Fruit fly (Drosophila melanogaster) whole organism, embryonic: Measurements from ENCODE around the gene CG15461.

Experiments used
- Ada2b ChIP-seq: fragments of 200-800 bp; sonication (Bioruptor generic); IDR thresholded peaks from 2 replicates; pipeline ENCODE4 v1.3.6; 2022; ENCODE audit warnings: missing biosample characterization, missing genetic modification characterization
- CG1024 ChIP-seq: fragments of 200-800 bp; sonication (Bioruptor generic); IDR thresholded peaks from 2 replicates; pipeline ENCODE4 v1.3.6; 2022; ENCODE audit warnings: missing biosample characterization, missing genetic modification characterization
- CG10366 ChIP-seq: fragments of 200-800 bp; sonication (Bioruptor generic); IDR thresholded peaks from 2 replicates; pipeline ENCODE4 v1.3.6; 2022; ENCODE audit warnings: missing biosample characterization, missing genetic modification characterization
- CG11085 ChIP-seq: fragments of 200-800 bp; sonication (Bioruptor generic); IDR thresholded peaks from 2 replicates; pipeline ENCODE4 v1.3.6; 2022; ENCODE audit warnings: missing biosample characterization, missing genetic modification characterization
- CG11696 ChIP-seq: fragments of 200-800 bp; sonication (Bioruptor generic); IDR thresholded peaks from 2 replicates; pipeline ENCODE4 v1.3.6; 2022; ENCODE audit warnings: missing biosample characterization, missing genetic modification characterization
- CG12155 ChIP-seq: fragments of 200-800 bp; sonication (Bioruptor generic); optimal IDR thresholded peaks from 3 replicates; lab custom pipeline; 2016; ENCODE audit warnings: missing biosample characterization, missing genetic modification characterization
- CG14965 ChIP-seq: fragments of 200-800 bp; sonication (Bioruptor generic); optimal IDR thresholded peaks from 2 replicates; lab custom pipeline; 2016; ENCODE audit warnings: missing biosample characterization, missing genetic modification characterization, borderline replicate concordance
- CG15696 ChIP-seq: fragments of 200-800 bp; sonication (Bioruptor generic); optimal IDR thresholded peaks from 2 replicates; lab custom pipeline; 2019; ENCODE audit warnings: missing biosample characterization, mild to moderate bottlenecking, missing genetic modification characterization, moderate library complexity
- CG18619 ChIP-seq: fragments of 200-800 bp; sonication (Bioruptor generic); optimal IDR thresholded peaks from 3 replicates; lab custom pipeline; 2017; ENCODE audit warnings: missing biosample characterization, mild to moderate bottlenecking, missing genetic modification characterization
- CG30403 ChIP-seq: fragments of 200-800 bp; sonication (Bioruptor generic); optimal IDR thresholded peaks from 3 replicates; lab custom pipeline; 2016; ENCODE audit warnings: missing biosample characterization, missing genetic modification characterization
- CG32767 ChIP-seq: fragments of 200-800 bp; sonication (Bioruptor generic); IDR thresholded peaks from 2 replicates; pipeline ENCODE4 v1.3.6; 2022; ENCODE audit warnings: missing biosample characterization, missing genetic modification characterization
- CG3281 ChIP-seq: fragments of 200-800 bp; sonication (Bioruptor generic); optimal IDR thresholded peaks from 3 replicates; lab custom pipeline; 2017; ENCODE audit warnings: missing biosample characterization, mild to moderate bottlenecking, missing genetic modification characterization
- CG4282 ChIP-seq: fragments of 200-800 bp; sonication (Bioruptor generic); optimal IDR thresholded peaks from 2 replicates; lab custom pipeline; 2016; ENCODE audit warnings: missing biosample characterization, missing genetic modification characterization
- CG4617 ChIP-seq: fragments of 200-800 bp; sonication (Bioruptor generic); optimal IDR thresholded peaks from 3 replicates; lab custom pipeline; 2016; ENCODE audit warnings: missing biosample characterization, missing genetic modification characterization, borderline replicate concordance
- CG5180 ChIP-seq: fragments of 200-800 bp; sonication (Bioruptor generic); optimal IDR thresholded peaks from 3 replicates; lab custom pipeline; 2017; ENCODE audit warnings: missing biosample characterization, missing genetic modification characterization, mild to moderate bottlenecking, moderate library complexity, missing genetic modification reagents
- CG6854 ChIP-seq: fragments of 200-800 bp; sonication (Bioruptor generic); optimal IDR thresholded peaks from 3 replicates; lab custom pipeline; 2017; ENCODE audit warnings: missing biosample characterization, mild to moderate bottlenecking, missing genetic modification characterization
- CG8089 ChIP-seq: fragments of 200-800 bp; sonication (Bioruptor generic); optimal IDR thresholded peaks from 3 replicates; lab custom pipeline; 2016; ENCODE audit warnings: missing biosample characterization, missing genetic modification characterization
- CG8478 ChIP-seq: fragments of >200 bp; optimal IDR thresholded peaks from 2 replicates; lab custom pipeline; 2018
- CG8924 ChIP-seq: fragments of 200-800 bp; optimal IDR thresholded peaks from 3 replicates; lab custom pipeline; 2019; ENCODE audit warnings: missing biosample characterization, mild to moderate bottlenecking, missing genetic modification characterization, moderate library complexity
- CoRest ChIP-seq: fragments of 200-800 bp; sonication (Bioruptor generic); optimal IDR thresholded peaks from 3 replicates; lab custom pipeline; 2018; ENCODE audit warnings: missing biosample characterization, mild to moderate bottlenecking, missing genetic modification characterization, moderate library complexity
- Dip3 ChIP-seq: fragments of 200-800 bp; sonication (Bioruptor generic); optimal IDR thresholded peaks from 3 replicates; lab custom pipeline; 2016; ENCODE audit warnings: missing biosample characterization, missing genetic modification characterization
- Drgx ChIP-seq: fragments of 200-800 bp; sonication (Bioruptor generic); IDR thresholded peaks from 2 replicates; pipeline ENCODE4 v1.3.6; 2022; ENCODE audit warnings: missing biosample characterization, missing genetic modification characterization
- E2f2 ChIP-seq: fragments of 200-800 bp; sonication (Bioruptor generic); IDR thresholded peaks from 2 replicates; pipeline ENCODE4 v1.3.6; 2022; ENCODE audit warnings: missing biosample characterization, missing genetic modification characterization
- GATAe ChIP-seq: fragments of 200-800 bp; sonication (Bioruptor generic); conservative IDR thresholded peaks from 2 replicates; pipeline ENCODE4 v1.3.6; 2022; ENCODE audit warnings: missing biosample characterization, missing genetic modification characterization
- Hr78 ChIP-seq, 2 experiments: fragments of 200-800 bp in 1 of 2; fragments of >200 bp in 1 of 2; sonication (Bioruptor generic) in 1 of 2; optimal IDR thresholded peaks; 2 replicates each; lab custom pipeline; 2017 to 2019; ENCODE audit warnings: missing biosample characterization in 2 of 2, missing genetic modification characterization in 2 of 2, mild to moderate bottlenecking in 1 of 2, moderate library complexity in 1 of 2
- Nf-YB ChIP-seq: fragments of 200-800 bp; sonication (Bioruptor generic); optimal IDR thresholded peaks from 3 replicates; lab custom pipeline; 2019; ENCODE audit warnings: missing biosample characterization, mild to moderate bottlenecking, missing genetic modification characterization, moderate library complexity
- Poxn ChIP-seq: fragments of 200-800 bp; sonication (Bioruptor generic); IDR thresholded peaks from 2 replicates; pipeline ENCODE4 v1.3.6; 2022; ENCODE audit warnings: missing biosample characterization, missing genetic modification characterization
- Rx ChIP-seq: fragments of 200-800 bp; sonication (Bioruptor generic); IDR thresholded peaks from 2 replicates; pipeline ENCODE4 v1.3.6; 2022; ENCODE audit warnings: missing biosample characterization, missing genetic modification characterization
- Sox100B ChIP-seq: fragments of 200-800 bp; sonication (Bioruptor generic); optimal IDR thresholded peaks from 3 replicates; lab custom pipeline; 2018; ENCODE audit warnings: missing biosample characterization, mild to moderate bottlenecking, missing genetic modification characterization
- Vsx1 ChIP-seq: fragments of 200-800 bp; sonication (Bioruptor generic); optimal IDR thresholded peaks from 2 replicates; lab custom pipeline; 2017; ENCODE audit warnings: missing biosample characterization, mild to moderate bottlenecking, missing genetic modification characterization, missing genetic modification reagents
- YL-1 ChIP-seq: fragments of 200-800 bp; sonication (Bioruptor generic); optimal IDR thresholded peaks from 3 replicates; lab custom pipeline; 2017; ENCODE audit warnings: missing biosample characterization, mild to moderate bottlenecking, missing genetic modification characterization
- ara ChIP-seq: fragments of 200-800 bp; sonication (Bioruptor generic); IDR thresholded peaks from 2 replicates; pipeline ENCODE4 v1.3.6; 2022; ENCODE audit warnings: missing biosample characterization, missing genetic modification characterization
- bcd ChIP-seq: fragments of 200-800 bp; sonication (Bioruptor generic); optimal IDR thresholded peaks from 2 replicates; lab custom pipeline; 2017; ENCODE audit warnings: missing biosample characterization, mild to moderate bottlenecking, missing genetic modification characterization
- bsh ChIP-seq, 2 experiments: fragments of 200-800 bp; sonication (Bioruptor generic); optimal IDR thresholded peaks; 2 replicates each; lab custom pipeline; 2017 to 2018; ENCODE audit warnings: mild to moderate bottlenecking in 2 of 2, missing biosample characterization in 2 of 2, missing genetic modification characterization in 2 of 2, moderate library complexity in 1 of 2
- danr ChIP-seq: fragments of 200-800 bp; sonication (Bioruptor generic); IDR thresholded peaks from 2 replicates; pipeline ENCODE4 v1.3.6; 2022; ENCODE audit warnings: missing biosample characterization, missing genetic modification characterization
- emc ChIP-seq: fragments of 200-800 bp; sonication (Bioruptor generic); optimal IDR thresholded peaks from 2 replicates; lab custom pipeline; 2016; ENCODE audit warnings: missing biosample characterization, missing genetic modification characterization
- fd96Cb ChIP-seq: fragments of 200-800 bp; sonication (Bioruptor generic); optimal IDR thresholded peaks from 2 replicates; lab custom pipeline; 2018; ENCODE audit warnings: missing biosample characterization, mild to moderate bottlenecking, missing genetic modification characterization, moderate library complexity
- gcm2 ChIP-seq: fragments of 200-800 bp; sonication (Bioruptor generic); optimal IDR thresholded peaks from 2 replicates; lab custom pipeline; 2016; ENCODE audit warnings: missing biosample characterization, missing genetic modification characterization
- grn ChIP-seq: fragments of 200-800 bp; sonication (Bioruptor generic); optimal IDR thresholded peaks from 3 replicates; lab custom pipeline; 2017; ENCODE audit warnings: missing biosample characterization, missing genetic modification characterization
- gsb-n ChIP-seq: fragments of 200-800 bp; sonication (Bioruptor generic); optimal IDR thresholded peaks from 3 replicates; lab custom pipeline; 2018; ENCODE audit warnings: missing biosample characterization, mild to moderate bottlenecking, missing genetic modification characterization
- oc ChIP-seq: fragments of 200-800 bp; sonication (Bioruptor generic); optimal IDR thresholded peaks from 2 replicates; lab custom pipeline; 2018; ENCODE audit warnings: missing biosample characterization, mild to moderate bottlenecking, missing genetic modification characterization, moderate library complexity
- org-1 ChIP-seq: fragments of 200-800 bp; sonication (Bioruptor generic); optimal IDR thresholded peaks from 2 replicates; lab custom pipeline; 2017; ENCODE audit warnings: missing biosample characterization, missing genetic modification characterization
- pb ChIP-seq: fragments of 200-800 bp; sonication (Bioruptor generic); optimal IDR thresholded peaks from 3 replicates; lab custom pipeline; 2016; ENCODE audit warnings: missing biosample characterization, missing genetic modification characterization
- phol ChIP-seq: fragments of 200-800 bp; sonication (Bioruptor generic); optimal IDR thresholded peaks from 3 replicates; lab custom pipeline; 2018; ENCODE audit warnings: missing biosample characterization, mild to moderate bottlenecking, missing genetic modification characterization, moderate library complexity
- prd ChIP-seq, 3 experiments: fragments of >200 bp in 2 of 3; fragments of 200-800 bp in 1 of 3; sonication (Bioruptor generic) in 1 of 3; optimal IDR thresholded peaks in 2 of 3; IDR thresholded peaks in 1 of 3; 2 replicates in 2 of 3; 3 replicates in 1 of 3; pipeline versions ENCODE4 v1.3.6 to Lab custom; 2017 to 2022; ENCODE audit warnings: missing biosample characterization in 1 of 3, missing genetic modification characterization in 1 of 3
- sens ChIP-seq: fragments of 200-800 bp; sonication (Bioruptor generic); peaks from one replicate; lab custom pipeline; 2016; ENCODE audit warnings: missing biosample characterization, missing genetic modification characterization
- sens-2 ChIP-seq: fragments of 200-800 bp; sonication (Bioruptor generic); IDR thresholded peaks from 2 replicates; pipeline ENCODE4 v1.3.6; 2022; ENCODE audit warnings: missing biosample characterization, missing genetic modification characterization
- sna ChIP-seq: fragments of 200-800 bp; sonication (Bioruptor generic); IDR thresholded peaks from 2 replicates; pipeline ENCODE4 v1.3.6; 2022; ENCODE audit warnings: missing biosample characterization, missing genetic modification characterization; ENCODE audit not compliant: partially characterized antibody
- so ChIP-seq: fragments of 200-800 bp; sonication (Bioruptor generic); IDR thresholded peaks from 3 replicates; pipeline ENCODE4 v1.3.6; 2022; ENCODE audit warnings: missing biosample characterization, missing genetic modification characterization
- ssp ChIP-seq: fragments of 200-800 bp; sonication (Bioruptor generic); IDR thresholded peaks from 2 replicates; pipeline ENCODE4 v1.3.6; 2022; ENCODE audit warnings: missing biosample characterization, missing genetic modification characterization
- sug ChIP-seq: fragments of 200-800 bp; optimal IDR thresholded peaks from 2 replicates; lab custom pipeline; 2019; ENCODE audit warnings: missing biosample characterization, mild to moderate bottlenecking, missing genetic modification characterization, moderate library complexity
- wdn ChIP-seq: fragments of 200-800 bp; sonication (Bioruptor generic); IDR thresholded peaks from 2 replicates; pipeline ENCODE4 v1.3.6; 2022; ENCODE audit warnings: missing biosample characterization, missing genetic modification characterization

Gene CG15461

DNA sequence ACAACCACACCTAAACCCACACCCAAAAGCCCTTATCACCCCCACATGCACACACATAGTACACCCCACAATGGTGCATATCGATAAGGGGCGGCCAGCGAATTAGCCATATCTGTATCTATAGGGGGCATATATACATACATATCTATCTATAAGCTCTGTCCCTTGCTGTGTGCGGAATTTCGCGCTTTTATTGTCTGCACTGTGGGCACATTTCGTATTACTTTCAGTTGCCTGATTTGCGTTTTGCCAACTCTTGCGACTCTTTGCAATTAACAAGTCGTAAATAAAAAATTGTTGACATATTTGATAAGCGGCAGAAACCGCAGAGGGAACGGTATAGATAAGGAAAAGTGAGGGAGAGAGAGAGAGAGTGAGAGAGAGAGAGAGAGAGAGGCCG, 4.6 kb upstream of the CG15461 start (continued):
- TF ChIP-seq CG15696 (tag; lab: Kevin White, UChicago) (no peak), fd96Cb (tag; lab: Kevin White, UChicago) (no peak), CG4282 (GFP tag; lab: Kevin White, UChicago) (no peak), CG1024 (GFP tag; lab: Robert Waterston, UW) (no peak), CG8478 (lab: Kevin White, UChicago) (no peak), oc (no peak), sens (peak; percentile 6), Ada2b (no peak), CG4617 (GFP tag; lab: Kevin White, UChicago) (no peak), sna (GFP tag; lab: Robert Waterston, UW) (no peak), CoRest (tag; lab: Kevin White, UChicago) (no peak), Vsx1 (peak; percentile 26), Sox100B (GFP tag; lab: Kevin White, UChicago) (no peak), org-1 (GFP tag; lab: Kevin White, UChicago) (no peak), YL-1 (GFP tag; lab: Kevin White, UChicago) (no peak), CG6854 (GFP tag; lab: Kevin White, UChicago) (no peak), CG32767 (GFP tag; lab: Robert Waterston, UW) (no peak), Hr78 (GFP tag; optimal IDR thresholded peaks at IDR 0.05; lab: Kevin White, UChicago) (no peak), so (GFP tag; lab: Robert Waterston, UW) (no peak), Dip3 (GFP tag; lab: Kevin White, UChicago) (no peak), CG30403 (GFP tag; lab: Kevin White, UChicago) (no peak), gcm2 (no peak), CG5180 (no peak), sens-2 (GFP tag; lab: Robert Waterston, UW) (no peak), bcd (GFP tag; lab: Kevin White, UChicago) (no peak), Poxn (GFP tag; lab: Robert Waterston, UW) (no peak), Rx (GFP tag; lab: Robert Waterston, UW) (no peak), CG18619 (GFP tag; lab: Kevin White, UChicago) (no peak), E2f2 (GFP tag; lab: Robert Waterston, UW) (no peak), bsh (GFP tag; optimal IDR thresholded peaks at IDR 0.05; lab: Kevin White, UChicago) (no peak), ara (no peak), ssp (GFP tag; lab: Robert Waterston, UW) (no peak), prd (optimal IDR thresholded peaks at IDR 0.05; lab: Kevin White, UChicago) (no peak), prd (GFP tag; IDR thresholded peaks at IDR 0.05; lab: Robert Waterston, UW) (no peak), emc (GFP tag; lab: Kevin White, UChicago) (no peak), CG8089 (GFP tag; lab: Kevin White, UChicago) (no peak), pb (GFP tag; lab: Kevin White, UChicago) (no peak), sug (tag; lab: Kevin White, UChicago) (peak; percentile 92), danr (GFP tag; lab: Robert Waterston, UW) (no peak), grn (peak; percentile 19), CG11696 (GFP tag; lab: Robert Waterston, UW) (no peak), phol (no peak), CG11085 (GFP tag; lab: Robert Waterston, UW) (no peak), CG10366 (GFP tag; lab: Robert Waterston, UW) (no peak), CG8924 (tag; lab: Kevin White, UChicago) (no peak), Nf-YB (GFP tag; lab: Kevin White, UChicago) (no peak), wdn (GFP tag; lab: Robert Waterston, UW) (no peak), Drgx (GFP tag; lab: Robert Waterston, UW) (no peak), gsb-n (tag; lab: Kevin White, UChicago) (no peak), CG14965 (no peak), GATAe (GFP tag; lab: Robert Waterston, UW) (peak; percentile 61; the same call in 1 of the 2 replicates), CG12155 (GFP tag; lab: Kevin White, UChicago) (no peak), CG3281 (GFP tag; lab: Kevin White, UChicago) (peak; percentile 5)
